Worm (Caenorhabditis elegans) whole organism, L4 larva: ENCODE data around the gene C27F2.4.

Experiments
- F26F4.8 ChIP-seq: fragments of 200-800 bp; sonication (Bioruptor generic); conservative IDR thresholded peaks from 2 replicates; pipeline ENCODE4 v1.3.6; 2022; ENCODE audit warnings: missing genetic modification characterization, missing compliant biosample characterization
- F37D6.2 ChIP-seq: sonication (generic microtip); optimal IDR thresholded peaks from 2 replicates; lab custom pipeline; 2016; ENCODE audit warnings: mild to moderate bottlenecking, missing genetic modification characterization, missing compliant biosample characterization
- F49E8.2 ChIP-seq: sonication (generic microtip); optimal IDR thresholded peaks from 2 replicates; lab custom pipeline; 2016; ENCODE audit warnings: missing compliant biosample characterization, mild to moderate bottlenecking, missing genetic modification characterization, borderline replicate concordance
- T20F7.1 ChIP-seq: fragments of 200-800 bp; sonication (Bioruptor generic); optimal IDR thresholded peaks from 2 replicates; lab custom pipeline; 2018; ENCODE audit warnings: mild to moderate bottlenecking, missing genetic modification characterization, missing compliant biosample characterization
- Y48G9A.11 ChIP-seq: fragments of 200-800 bp; sonication (Bioruptor generic); IDR thresholded peaks from 2 replicates; pipeline ENCODE4 v1.3.6; 2022; ENCODE audit warnings: missing genetic modification reagents, missing genetic modification characterization, missing compliant biosample characterization
- ZK546.5 ChIP-seq, 2 experiments: sonication (generic microtip); optimal IDR thresholded peaks; 2 replicates each; lab custom pipeline; 2017; ENCODE audit warnings: missing biosample characterization in 2 of 2, missing genetic modification characterization in 2 of 2
- aha-1 ChIP-seq: fragments of 150-350 bp; peaks from one replicate; lab custom pipeline; 2014; ENCODE audit warnings: missing biosample characterization, missing genetic modification characterization
- ceh-20 ChIP-seq: fragments of 200-800 bp; sonication (Bioruptor generic); IDR thresholded peaks from 2 replicates; pipeline ENCODE4 v1.3.6; 2022; ENCODE audit warnings: missing genetic modification reagents, missing genetic modification characterization, missing compliant biosample characterization
- ceh-28 ChIP-seq: fragments of 150-350 bp; optimal IDR thresholded peaks from 2 replicates; lab custom pipeline; 2014; ENCODE audit warnings: missing biosample characterization, missing genetic modification reagents, missing genetic modification characterization
- ceh-32 ChIP-seq: sonication (generic microtip); optimal IDR thresholded peaks from 2 replicates; lab custom pipeline; 2016; ENCODE audit warnings: mild to moderate bottlenecking, missing genetic modification characterization, missing compliant biosample characterization; ENCODE audit not compliant: poor library complexity
- ceh-82 ChIP-seq: sonication (generic microtip); optimal IDR thresholded peaks from 2 replicates; lab custom pipeline; 2017; ENCODE audit warnings: missing biosample characterization, missing genetic modification characterization
- dmd-9 ChIP-seq: fragments of 200-800 bp; sonication (Bioruptor generic); IDR thresholded peaks from 2 replicates; pipeline ENCODE4 v1.3.6; 2022; ENCODE audit warnings: missing genetic modification reagents, missing genetic modification characterization, missing compliant biosample characterization
- dpl-1 ChIP-seq: fragments of 150-350 bp; optimal IDR thresholded peaks from 2 replicates; lab custom pipeline; 2014; ENCODE audit warnings: missing biosample characterization, missing genetic modification reagents, missing genetic modification characterization
- dve-1 ChIP-seq: sonication (generic microtip); optimal IDR thresholded peaks from 2 replicates; lab custom pipeline; 2017; ENCODE audit warnings: antibody characterized with exemption, mild to moderate bottlenecking, missing genetic modification characterization, missing compliant biosample characterization; ENCODE audit not compliant: insufficient read depth
- egl-27 ChIP-seq: sonication (generic microtip); optimal IDR thresholded peaks from 3 replicates; lab custom pipeline; 2017; ENCODE audit warnings: missing biosample characterization, missing genetic modification reagents, missing genetic modification characterization
- gei-8 ChIP-seq: fragments of 200-800 bp; sonication (Bioruptor generic); optimal IDR thresholded peaks from 2 replicates; lab custom pipeline; 2018; ENCODE audit warnings: mild to moderate bottlenecking, missing genetic modification characterization, missing compliant biosample characterization
- hif-1 ChIP-seq, 2 experiments: sonication (generic microtip); optimal IDR thresholded peaks; 2 replicates each; lab custom pipeline; 2016 to 2017; ENCODE audit warnings: missing compliant biosample characterization in 2 of 2, missing genetic modification characterization in 2 of 2, missing genetic modification reagents in 2 of 2, missing genotype in 2 of 2, mild to moderate bottlenecking in 1 of 2
- hmg-1.1 ChIP-seq: fragments of 200-800 bp; sonication (Bioruptor generic); IDR thresholded peaks from 2 replicates; pipeline ENCODE4 v1.3.6; 2022; ENCODE audit warnings: missing genetic modification reagents, missing genetic modification characterization, missing compliant biosample characterization
- lim-7 ChIP-seq: fragments of 200-800 bp; sonication (Bioruptor generic); IDR thresholded peaks from 2 replicates; pipeline ENCODE4 v1.3.6; 2022; ENCODE audit warnings: missing genetic modification characterization, missing compliant biosample characterization
- lin-1 ChIP-seq: fragments of 200-800 bp; sonication (Bioruptor generic); IDR thresholded peaks from 2 replicates; pipeline ENCODE4 v1.3.6; 2022; ENCODE audit warnings: missing genetic modification reagents, missing genetic modification characterization, missing compliant biosample characterization
- lin-13 ChIP-seq: fragments of 150-350 bp; optimal IDR thresholded peaks from 2 replicates; lab custom pipeline; 2014; ENCODE audit warnings: missing biosample characterization, missing genetic modification reagents, missing genetic modification characterization
- lin-29 ChIP-seq: fragments of 200-800 bp; sonication (Bioruptor generic); IDR thresholded peaks from 2 replicates; pipeline ENCODE4 v1.3.6; 2022; ENCODE audit warnings: missing genetic modification reagents, missing genetic modification characterization, missing compliant biosample characterization
- lin-39 ChIP-seq: fragments of 150-350 bp; optimal IDR thresholded peaks from 2 replicates; lab custom pipeline; 2014; ENCODE audit warnings: missing biosample characterization, missing genetic modification reagents, missing genetic modification characterization
- lsy-2 ChIP-seq, 2 experiments: fragments of 150-350 bp in 1 of 2; sonication (generic microtip) in 1 of 2; optimal IDR thresholded peaks; 2 replicates each; lab custom pipeline; 2014 to 2017; ENCODE audit warnings: missing biosample characterization in 2 of 2, missing genetic modification characterization in 2 of 2
- mes-2 ChIP-seq: sonication (generic microtip); optimal IDR thresholded peaks from 2 replicates; lab custom pipeline; 2016; ENCODE audit warnings: missing genotype, mild to moderate bottlenecking, missing genetic modification characterization, missing compliant biosample characterization; ENCODE audit not compliant: poor library complexity, severe bottlenecking
- nhr-10 ChIP-seq: fragments of 150-350 bp; optimal IDR thresholded peaks from 2 replicates; lab custom pipeline; 2014; ENCODE audit warnings: missing biosample characterization, missing genetic modification characterization
- nhr-111 ChIP-seq: fragments of 200-800 bp; sonication (Bioruptor generic); optimal IDR thresholded peaks from 2 replicates; lab custom pipeline; 2018; ENCODE audit warnings: mild to moderate bottlenecking, missing genetic modification characterization, missing compliant biosample characterization
- nhr-25 ChIP-seq: sonication (generic microtip); optimal IDR thresholded peaks from 2 replicates; lab custom pipeline; 2017; ENCODE audit warnings: missing genetic modification characterization, mild to moderate bottlenecking, missing compliant biosample characterization, antibody characterized with exemption, moderate library complexity, borderline replicate concordance; ENCODE audit not compliant: insufficient read depth
- nhr-41 ChIP-seq: fragments of 200-800 bp; sonication (Bioruptor generic); IDR thresholded peaks from 2 replicates; pipeline ENCODE4 v1.3.6; 2022; ENCODE audit warnings: missing genetic modification reagents, missing genetic modification characterization, missing compliant biosample characterization
- nhr-48 ChIP-seq: sonication (generic microtip); optimal IDR thresholded peaks from 2 replicates; lab custom pipeline; 2016; ENCODE audit warnings: mild to moderate bottlenecking, missing genetic modification characterization, missing compliant biosample characterization
- nhr-6 ChIP-seq: fragments of 150-350 bp; optimal IDR thresholded peaks from 2 replicates; lab custom pipeline; 2014; ENCODE audit warnings: missing biosample characterization, missing genetic modification characterization
- nhr-77 ChIP-seq: fragments of 150-350 bp; optimal IDR thresholded peaks from 2 replicates; lab custom pipeline; 2014; ENCODE audit warnings: missing biosample characterization, missing genetic modification characterization
- php-3 ChIP-seq: fragments of 200-800 bp; sonication (Bioruptor generic); IDR thresholded peaks from 2 replicates; pipeline ENCODE4 v1.3.6; 2022; ENCODE audit warnings: missing genetic modification reagents, missing genetic modification characterization, missing compliant biosample characterization
- pqm-1 ChIP-seq: sonication (generic microtip); optimal IDR thresholded peaks from 2 replicates; lab custom pipeline; 2017; ENCODE audit warnings: missing biosample characterization, missing genetic modification characterization
- rbr-2 ChIP-seq: sonication (generic microtip); optimal IDR thresholded peaks from 2 replicates; lab custom pipeline; 2016; ENCODE audit warnings: missing genotype, missing genetic modification characterization, missing compliant biosample characterization
- sdz-12 ChIP-seq: fragments of 200-800 bp; sonication (Bioruptor generic); optimal IDR thresholded peaks from 2 replicates; lab custom pipeline; 2018; ENCODE audit warnings: mild to moderate bottlenecking, missing genetic modification characterization, missing compliant biosample characterization
- set-16 ChIP-seq: fragments of 200-800 bp; sonication (Bioruptor generic); IDR thresholded peaks from 2 replicates; pipeline ENCODE4 v1.3.6; 2022; ENCODE audit warnings: missing genetic modification reagents, missing genetic modification characterization, missing compliant biosample characterization
- spr-1 ChIP-seq: sonication (generic microtip); optimal IDR thresholded peaks from 2 replicates; lab custom pipeline; 2016; ENCODE audit warnings: mild to moderate bottlenecking, missing genetic modification characterization, missing compliant biosample characterization
- tag-97 ChIP-seq: fragments of 200-800 bp; sonication (Bioruptor generic); IDR thresholded peaks from 2 replicates; pipeline ENCODE4 v1.3.6; 2022; ENCODE audit warnings: missing genetic modification characterization, missing compliant biosample characterization

Gene C27F2.4

ce11 chrIII:4998111-4998859 is 38.2 kb upstream of the C27F2.4 start, which contains the start of gene tmem-131 (continued):
- TF ChIP-seq lin-29 (no peak), lin-13 (no peak), gei-8 (GFP tag; lab: Kevin White, UChicago) (no peak), sdz-12 (no peak), F26F4.8 (GFP tag; lab: Robert Waterston, UW) (no peak), lin-1 (no peak), spr-1 (tag; lab: Kevin White, UChicago) (no peak), nhr-10 (no peak), aha-1 (no peak), set-16 (GFP tag; lab: Robert Waterston, UW) (no peak), lim-7 (no peak), nhr-77 (tag; lab: Kevin White, UChicago) (no peak), hmg-1.1 (GFP tag; lab: Robert Waterston, UW) (no peak), dmd-9 (GFP tag; lab: Robert Waterston, UW) (no peak), nhr-111 (GFP tag; lab: Kevin White, UChicago) (no peak), nhr-25 (tag; lab: Kevin White, UChicago) (peak; percentile 63), dve-1 (peak; percentile 11), dpl-1 (peak; percentile 9), nhr-6 (tag; lab: Kevin White, UChicago) (no peak), Y48G9A.11 (no peak), egl-27 (tag; lab: Kevin White, UChicago) (no peak), ceh-32 (tag; lab: Kevin White, UChicago) (no peak), php-3 (GFP tag; lab: Robert Waterston, UW) (no peak), lin-39 (tag; lab: Kevin White, UChicago) (no peak), ceh-82 (tag; lab: Kevin White, UChicago) (no peak), F49E8.2 (tag; lab: Kevin White, UChicago) (no peak), pqm-1 (tag; lab: Kevin White, UChicago) (no peak), F37D6.2 (tag; lab: Kevin White, UChicago) (no peak), nhr-41 (GFP tag; lab: Robert Waterston, UW) (no peak), ZK546.5 (tag; optimal IDR thresholded peaks at IDR 0.05; lab: Kevin White, UChicago) (no peak), nhr-48 (tag; lab: Kevin White, UChicago) (peak; percentile 11)

ce11 chrIII:4987666-4988065 is 27.6 kb upstream of the C27F2.4 start:
- TF ChIP-seq lsy-2 (tag; optimal IDR thresholded peaks at IDR 0.05; lab: Kevin White, UChicago) (peak in 1 of 2 experiments; percentile 4), ceh-28 (tag; lab: Kevin White, UChicago) (no peak), tag-97 (GFP tag; lab: Robert Waterston, UW) (no peak)

- TF ChIP-seq hif-1 (tag; optimal IDR thresholded peaks at IDR 0.05; lab: Kevin White, UChicago) = peak in 1 of 2 experiments; percentile 31
- TF ChIP-seq Y48G9A.11 = no peak
- peak; percentile 92 for TF ChIP-seq mes-2
- no peak for TF ChIP-seq rbr-2 (tag; lab: Kevin White, UChicago)
- TF ChIP-seq sdz-12 = no peak
- no peak for TF ChIP-seq ceh-20
- TF ChIP-seq lsy-2 (tag; optimal IDR thresholded peaks at IDR 0.05; lab: Kevin White, UChicago) = peak in 1 of 2 experiments; percentile 4
- no peak for TF ChIP-seq T20F7.1 (GFP tag; lab: Kevin White, UChicago)
- TF ChIP-seq dpl-1 = peak; percentile 82
Measured at ce11 chrIII:4986790-4987259, 26.7 kb upstream of the C27F2.4 start, which contains the start of the genes C27F2.10 and wdr-60. TSS of gene C27F2.10 (minus strand) at chrIII:4986898. TSS of gene wdr-60 (plus strand) at chrIII:4987209.
